Fruit fly (Drosophila melanogaster): ENCODE measurements around the gene Rtel1.

Rtel1 gene

dm6 chrX:5698087-5698727 lies 49.3 kb upstream of the Rtel1 start, which contains the start of gene AdamTS-B (continued):
- TF ChIP-seq CG17361 (GFP tag; IDR thresholded peaks at IDR 0.05) (peak; percentile 72), CG9727 (GFP tag; optimal IDR thresholded peaks at IDR 0.05) (peak; percentile 40), usp (GFP tag; optimal IDR thresholded peaks at IDR 0.05) (no peak), dmrt11E (tag; optimal IDR thresholded peaks at IDR 0.05) (peak; percentile 49), hb (GFP tag; IDR thresholded peaks at IDR 0.05; ENCODE audit: partially characterized antibody) (no peak), H2.0 (GFP tag; IDR thresholded peaks at IDR 0.05) (peak; percentile 22; the same call in 1 of the 2 replicates), odd (GFP tag; optimal IDR thresholded peaks at IDR 0.05) (no peak), nom (GFP tag; optimal IDR thresholded peaks at IDR 0.05) (peak; percentile 47), CG15696 (tag; optimal IDR thresholded peaks at IDR 0.05) (peak; percentile 40), Sry-β (GFP tag; optimal IDR thresholded peaks at IDR 0.05) (peak; percentile 88)

dm6 chrX:5699824-5700498 lies 47.6 kb upstream of the Rtel1 start:
- TF ChIP-seq Sry-β (GFP tag; optimal IDR thresholded peaks at IDR 0.05): no peak
- TF ChIP-seq Dip3 (GFP tag; optimal IDR thresholded peaks at IDR 0.05): peak; percentile 12
- no peak for TF ChIP-seq CG11560 (tag; IDR thresholded peaks at IDR 0.05)
- TF ChIP-seq Med (GFP tag): peak; percentile 87
- TF ChIP-seq CG7839 (tag; optimal IDR thresholded peaks at IDR 0.05): peak; percentile 76
- TF ChIP-seq CG30431 (GFP tag; optimal IDR thresholded peaks at IDR 0.05): peak; percentile 44
- no peak for TF ChIP-seq Camta (GFP tag; optimal IDR thresholded peaks at IDR 0.05)
- peak; percentile 73 for TF ChIP-seq CG5180 (GFP tag; optimal IDR thresholded peaks at IDR 0.05)
- TF ChIP-seq CG9215 (GFP tag; IDR thresholded peaks at IDR 0.05): no peak
- no peak for TF ChIP-seq CG11093 (GFP tag; IDR thresholded peaks at IDR 0.05)
- TF ChIP-seq hth (optimal IDR thresholded peaks at IDR 0.05): no peak
- peak in 1 of 3 experiments; percentile 13 for TF ChIP-seq Stat92E (GFP tag; optimal IDR thresholded peaks at IDR 0.05)
- TF ChIP-seq zf30C (GFP tag; optimal IDR thresholded peaks at IDR 0.05): no peak
- peak; percentile 27 for TF ChIP-seq pnt (GFP tag; optimal IDR thresholded peaks at IDR 0.05)
- TF ChIP-seq CG11085 (GFP tag; IDR thresholded peaks at IDR 0.05): no peak
- no peak for TF ChIP-seq Doc3 (GFP tag; IDR thresholded peaks at IDR 0.05; ENCODE audit: partially characterized antibody)
- peak; percentile 51; the same call in 1 of the 3 replicates for TF ChIP-seq CG7357 (GFP tag; IDR thresholded peaks at IDR 0.05)
- peak; percentile 71 for TF ChIP-seq CG17359 (tag; optimal IDR thresholded peaks at IDR 0.05)
- peak; percentile 48 for TF ChIP-seq CG15601 (tag; optimal IDR thresholded peaks at IDR 0.05)
- TF ChIP-seq bab2 (GFP tag; optimal IDR thresholded peaks at IDR 0.05): peak; percentile 7
- peak; percentile 33; the same call in 1 of the 3 replicates for TF ChIP-seq H15 (GFP tag; IDR thresholded peaks at IDR 0.05)
- TF ChIP-seq CG9727 (GFP tag; optimal IDR thresholded peaks at IDR 0.05): peak; percentile 39
- TF ChIP-seq aop (GFP tag; IDR thresholded peaks at IDR 0.05): no peak
- TF ChIP-seq dimm (GFP tag; IDR thresholded peaks at IDR 0.05): no peak
- TF ChIP-seq croc (GFP tag; conservative IDR thresholded peaks at IDR 0.05): peak; percentile 48; the same call in 2 of the 3 replicates
- TF ChIP-seq insv (GFP tag; optimal IDR thresholded peaks at IDR 0.05): no peak
- no peak for TF ChIP-seq pfk (GFP tag; optimal IDR thresholded peaks at IDR 0.05)
- TF ChIP-seq Poxn (GFP tag; IDR thresholded peaks at IDR 0.05): no peak
- no peak for TF ChIP-seq NC2α (GFP tag; optimal IDR thresholded peaks at IDR 0.05)
- no peak for TF ChIP-seq CG17612 (GFP tag; IDR thresholded peaks at IDR 0.05)
- TF ChIP-seq CG8478 (optimal IDR thresholded peaks at IDR 0.05): no peak
- TF ChIP-seq Hsf (GFP tag; optimal IDR thresholded peaks at IDR 0.05): peak; percentile 44
- peak; percentile 35 for TF ChIP-seq NC2β (GFP tag; optimal IDR thresholded peaks at IDR 0.05)
- TF ChIP-seq ro (GFP tag; IDR thresholded peaks at IDR 0.05): no peak
- TF ChIP-seq D (optimal IDR thresholded peaks at IDR 0.05): no peak
- peak; percentile 54 for TF ChIP-seq D (GFP tag; optimal IDR thresholded peaks at IDR 0.05)
- no peak for TF ChIP-seq her (GFP tag; optimal IDR thresholded peaks at IDR 0.05)
- peak; percentile 81 for TF ChIP-seq dmrt99B (tag; optimal IDR thresholded peaks at IDR 0.05)
- TF ChIP-seq ab (GFP tag; optimal IDR thresholded peaks at IDR 0.05): no peak
- peak; percentile 27 for TF ChIP-seq sqz (GFP tag; optimal IDR thresholded peaks at IDR 0.05)

Measured in whole organism, embryonic.